Worm (Caenorhabditis elegans) whole organism, young adult: ENCODE data around the gene C36A4.11.
A peak's percentile ranks its signal among the peaks of the same experiment; 100 is the strongest.

Experiments used
- C17E4.6 ChIP-seq: fragments of 200-800 bp; sonication (Bioruptor generic); IDR thresholded peaks from 2 replicates; pipeline ENCODE4 v1.3.6; 2022; ENCODE audit warnings: missing genetic modification reagents, missing genetic modification characterization, missing compliant biosample characterization
- D2030.7 ChIP-seq: fragments of 200-800 bp; sonication (Bioruptor generic); IDR thresholded peaks from 2 replicates; pipeline ENCODE4 v1.3.6; 2022; ENCODE audit warnings: missing genetic modification reagents, missing genetic modification characterization, missing compliant biosample characterization
- F22D6.2 ChIP-seq: sonication (generic microtip); optimal IDR thresholded peaks from 2 replicates; lab custom pipeline; 2016; ENCODE audit warnings: mild to moderate bottlenecking, missing genetic modification characterization, missing compliant biosample characterization
- F23B12.7 ChIP-seq: sonication (generic microtip); optimal IDR thresholded peaks from 2 replicates; lab custom pipeline; 2017; ENCODE audit warnings: missing genetic modification characterization, mild to moderate bottlenecking, missing compliant biosample characterization, antibody characterized with exemption, moderate library complexity; ENCODE audit not compliant: insufficient read depth
- F39B2.1 ChIP-seq: fragments of 200-800 bp; sonication (Bioruptor generic); IDR thresholded peaks from 2 replicates; pipeline ENCODE4 v1.3.6; 2022; ENCODE audit warnings: missing genetic modification reagents, missing genetic modification characterization, missing compliant biosample characterization
- Y53F4B.3 ChIP-seq: fragments of 200-800 bp; sonication (Bioruptor generic); IDR thresholded peaks from 2 replicates; pipeline ENCODE4 v1.3.6; 2022; ENCODE audit warnings: missing genetic modification reagents, missing genetic modification characterization, missing compliant biosample characterization
- Y56A3A.18 ChIP-seq: fragments of 200-800 bp; sonication (Bioruptor generic); IDR thresholded peaks from 2 replicates; pipeline ENCODE4 v1.3.6; 2022; ENCODE audit warnings: missing genetic modification reagents, missing genetic modification characterization, missing compliant biosample characterization
- akir-1 ChIP-seq: fragments of 200-800 bp; sonication (Bioruptor generic); optimal IDR thresholded peaks from 2 replicates; lab custom pipeline; 2018; ENCODE audit warnings: mild to moderate bottlenecking, missing genetic modification characterization, moderate library complexity, missing compliant biosample characterization
- aptf-3 ChIP-seq: fragments of 200-800 bp; sonication (Bioruptor generic); IDR thresholded peaks from 2 replicates; pipeline ENCODE4 v1.3.6; 2022; ENCODE audit warnings: missing genetic modification characterization, missing compliant biosample characterization
- athp-1 ChIP-seq: sonication (generic microtip); optimal IDR thresholded peaks from 2 replicates; lab custom pipeline; 2017; ENCODE audit warnings: mild to moderate bottlenecking, missing genetic modification characterization, missing compliant biosample characterization
- attf-3 ChIP-seq: fragments of 200-800 bp; sonication (Bioruptor generic); conservative IDR thresholded peaks from 2 replicates; pipeline ENCODE4 v1.3.6; 2022; ENCODE audit warnings: missing genetic modification reagents, missing genetic modification characterization, missing compliant biosample characterization
- attf-5 ChIP-seq: fragments of 200-800 bp; sonication (Bioruptor generic); optimal IDR thresholded peaks from 2 replicates; lab custom pipeline; 2018; ENCODE audit warnings: mild to moderate bottlenecking, missing genetic modification characterization, missing compliant biosample characterization
- attf-6 ChIP-seq: fragments of 200-800 bp; sonication (Bioruptor generic); IDR thresholded peaks from 2 replicates; pipeline ENCODE4 v1.3.6; 2022; ENCODE audit warnings: missing genetic modification reagents, missing genetic modification characterization, missing compliant biosample characterization
- cebp-1 ChIP-seq, 2 experiments: fragments of 200-800 bp in 1 of 2; sonication (Bioruptor generic) in 1 of 2; sonication (generic microtip) in 1 of 2; IDR thresholded peaks in 1 of 2; optimal IDR thresholded peaks in 1 of 2; 2 replicates each; pipeline versions ENCODE4 v1.3.6 to Lab custom; 2017 to 2022; ENCODE audit warnings: missing compliant biosample characterization in 2 of 2, missing genetic modification characterization in 2 of 2, mild to moderate bottlenecking in 1 of 2, missing genetic modification reagents in 1 of 2, moderate library complexity in 1 of 2
- cebp-2 ChIP-seq: fragments of 200-800 bp; sonication (Bioruptor generic); IDR thresholded peaks from 2 replicates; pipeline ENCODE4 v1.3.6; 2022; ENCODE audit warnings: missing genetic modification characterization, missing compliant biosample characterization
- ceh-100 ChIP-seq: fragments of 200-800 bp; sonication (Bioruptor generic); IDR thresholded peaks from 2 replicates; pipeline ENCODE4 v1.3.6; 2022; ENCODE audit warnings: missing genetic modification reagents, missing genetic modification characterization, missing compliant biosample characterization
- ceh-79 ChIP-seq: sonication (generic microtip); optimal IDR thresholded peaks from 2 replicates; lab custom pipeline; 2017; ENCODE audit warnings: mild to moderate bottlenecking, missing genetic modification characterization, missing compliant biosample characterization
- dox-1 ChIP-seq: fragments of 200-800 bp; sonication (Bioruptor generic); IDR thresholded peaks from 2 replicates; pipeline ENCODE4 v1.3.6; 2022; ENCODE audit warnings: missing genetic modification reagents, missing genetic modification characterization, missing compliant biosample characterization
- dpff-1 ChIP-seq: sonication (generic microtip); optimal IDR thresholded peaks from 2 replicates; lab custom pipeline; 2017; ENCODE audit warnings: mild to moderate bottlenecking, missing genetic modification characterization, missing compliant biosample characterization
- egl-18 ChIP-seq: fragments of 200-800 bp; sonication (Bioruptor generic); IDR thresholded peaks from 2 replicates; pipeline ENCODE4 v1.3.6; 2022; ENCODE audit warnings: missing genetic modification reagents, missing genetic modification characterization, missing compliant biosample characterization
- egl-44 ChIP-seq: fragments of 200-800 bp; sonication (Bioruptor generic); IDR thresholded peaks from 2 replicates; pipeline ENCODE4 v1.3.6; 2022; ENCODE audit warnings: missing genetic modification reagents, missing genetic modification characterization, missing compliant biosample characterization
- egrh-3 ChIP-seq: fragments of 200-800 bp; sonication (Bioruptor generic); IDR thresholded peaks from 2 replicates; pipeline ENCODE4 v1.3.6; 2022; ENCODE audit warnings: missing genetic modification reagents, missing genetic modification characterization, missing compliant biosample characterization
- ekl-4 ChIP-seq: fragments of 200-800 bp; sonication (Bioruptor generic); IDR thresholded peaks from 2 replicates; pipeline ENCODE4 v1.3.6; 2022; ENCODE audit warnings: missing genetic modification reagents, missing genetic modification characterization, missing compliant biosample characterization
- ets-4 ChIP-seq: fragments of 200-800 bp; sonication (Bioruptor generic); optimal IDR thresholded peaks from 2 replicates; lab custom pipeline; 2018; ENCODE audit warnings: mild to moderate bottlenecking, missing genetic modification characterization, missing compliant biosample characterization
- him-1 ChIP-seq: sonication (generic microtip); optimal IDR thresholded peaks from 2 replicates; lab custom pipeline; 2016; ENCODE audit warnings: missing genotype, missing genetic modification reagents, missing genetic modification characterization, missing compliant biosample characterization
- hmg-1.2 ChIP-seq: fragments of 200-800 bp; sonication (Bioruptor generic); IDR thresholded peaks from 2 replicates; pipeline ENCODE4 v1.3.6; 2022; ENCODE audit warnings: missing genetic modification reagents, missing genetic modification characterization, missing compliant biosample characterization
- hsf-1 ChIP-seq: fragments of 200-800 bp; sonication (Bioruptor generic); IDR thresholded peaks from 2 replicates; pipeline ENCODE4 v1.3.6; 2022; ENCODE audit warnings: missing genetic modification reagents, missing genetic modification characterization, missing compliant biosample characterization
- let-607 ChIP-seq, 2 experiments: fragments of 200-800 bp in 1 of 2; sonication (Bioruptor generic) in 1 of 2; sonication (generic microtip) in 1 of 2; optimal IDR thresholded peaks; 2 replicates each; lab custom pipeline; 2016 to 2018; ENCODE audit warnings: mild to moderate bottlenecking in 2 of 2, missing compliant biosample characterization in 2 of 2, missing genetic modification characterization in 2 of 2, moderate library complexity in 2 of 2, missing genotype in 1 of 2
- lin-54 ChIP-seq: fragments of 200-800 bp; sonication (Bioruptor generic); optimal IDR thresholded peaks from 2 replicates; lab custom pipeline; 2018; ENCODE audit warnings: mild to moderate bottlenecking, missing genetic modification characterization, missing compliant biosample characterization
- lsl-1 ChIP-seq: fragments of 200-800 bp; sonication (Bioruptor generic); optimal IDR thresholded peaks from 2 replicates; lab custom pipeline; 2018; ENCODE audit warnings: mild to moderate bottlenecking, missing genetic modification characterization, moderate library complexity, missing compliant biosample characterization
- madf-3 ChIP-seq: fragments of 200-800 bp; sonication (Bioruptor generic); IDR thresholded peaks from 2 replicates; pipeline ENCODE4 v1.3.6; 2022; ENCODE audit warnings: missing genetic modification reagents, missing genetic modification characterization, missing compliant biosample characterization
- madf-6 ChIP-seq: fragments of 200-800 bp; sonication (Bioruptor generic); IDR thresholded peaks from 2 replicates; pipeline ENCODE4 v1.3.6; 2022; ENCODE audit warnings: missing genetic modification reagents, missing genetic modification characterization, missing compliant biosample characterization
- madf-8 ChIP-seq: fragments of 200-800 bp; sonication (Bioruptor generic); conservative IDR thresholded peaks from 2 replicates; pipeline ENCODE4 v1.3.6; 2022; ENCODE audit warnings: missing genetic modification reagents, missing genetic modification characterization, missing compliant biosample characterization
- mcd-1 ChIP-seq: fragments of 200-800 bp; sonication (Bioruptor generic); IDR thresholded peaks from 2 replicates; pipeline ENCODE4 v1.3.6; 2022; ENCODE audit warnings: missing genetic modification reagents, missing genetic modification characterization, missing compliant biosample characterization
- mel-28 ChIP-seq: sonication (generic microtip); optimal IDR thresholded peaks from 2 replicates; lab custom pipeline; 2016; ENCODE audit warnings: borderline replicate concordance, mild to moderate bottlenecking, missing genetic modification characterization, missing compliant biosample characterization
- nfya-2 ChIP-seq: fragments of 200-800 bp; sonication (Bioruptor generic); IDR thresholded peaks from 2 replicates; pipeline ENCODE4 v1.3.6; 2022; ENCODE audit warnings: missing genetic modification reagents, missing genetic modification characterization, missing compliant biosample characterization
- nfyb-1 ChIP-seq: fragments of 200-800 bp; sonication (Bioruptor generic); IDR thresholded peaks from 2 replicates; pipeline ENCODE4 v1.3.6; 2022; ENCODE audit warnings: missing genetic modification reagents, missing genetic modification characterization, missing compliant biosample characterization
- nhr-27 ChIP-seq: fragments of 200-800 bp; sonication (Bioruptor generic); optimal IDR thresholded peaks from 2 replicates; lab custom pipeline; 2018; ENCODE audit warnings: mild to moderate bottlenecking, missing genetic modification characterization, moderate library complexity, missing compliant biosample characterization
- nhr-80 ChIP-seq: sonication (generic microtip); optimal IDR thresholded peaks from 2 replicates; lab custom pipeline; 2016; ENCODE audit warnings: missing genetic modification characterization, missing compliant biosample characterization
- nhr-90 ChIP-seq: sonication (generic microtip); optimal IDR thresholded peaks from 2 replicates; lab custom pipeline; 2016; ENCODE audit warnings: missing genotype, mild to moderate bottlenecking, missing genetic modification characterization, missing compliant biosample characterization
- rcor-1 ChIP-seq: fragments of 200-800 bp; sonication (Bioruptor generic); IDR thresholded peaks from 2 replicates; pipeline ENCODE4 v1.3.6; 2022; ENCODE audit warnings: missing genetic modification reagents, missing genetic modification characterization, missing compliant biosample characterization
- repo-1 ChIP-seq: sonication (generic microtip); optimal IDR thresholded peaks from 2 replicates; lab custom pipeline; 2017; ENCODE audit warnings: mild to moderate bottlenecking, missing genetic modification characterization, missing compliant biosample characterization
- snpc-1.1 ChIP-seq: sonication (generic microtip); optimal IDR thresholded peaks from 2 replicates; lab custom pipeline; 2017; ENCODE audit warnings: missing genetic modification characterization, mild to moderate bottlenecking, missing compliant biosample characterization, antibody characterized with exemption, moderate library complexity, missing genotype, missing genetic modification reagents; ENCODE audit not compliant: insufficient read depth
- snpc-3.4 ChIP-seq: sonication (generic microtip); optimal IDR thresholded peaks from 2 replicates; lab custom pipeline; 2017; ENCODE audit warnings: missing genetic modification characterization, mild to moderate bottlenecking, missing compliant biosample characterization, antibody characterized with exemption, moderate library complexity, missing genotype, missing genetic modification reagents
- tbx-9 ChIP-seq: sonication (generic microtip); optimal IDR thresholded peaks from 2 replicates; lab custom pipeline; 2016; ENCODE audit warnings: borderline replicate concordance, missing genetic modification characterization, inconsistent platforms, missing compliant biosample characterization
- tlf-1 ChIP-seq: fragments of 200-800 bp; sonication (Bioruptor generic); optimal IDR thresholded peaks from 2 replicates; lab custom pipeline; 2018; ENCODE audit warnings: mild to moderate bottlenecking, missing genetic modification characterization, missing compliant biosample characterization
- ztf-18 ChIP-seq: sonication (generic microtip); optimal IDR thresholded peaks from 2 replicates; lab custom pipeline; 2016; ENCODE audit warnings: missing genotype, mild to moderate bottlenecking, missing genetic modification characterization, missing compliant biosample characterization

C36A4.11 gene

ce11 chrIII:3798416-3798815 is 42.0 kb upstream of the C36A4.11 start:
- no peak for TF ChIP-seq egrh-3
- TF ChIP-seq nfyb-1 (GFP tag; lab: Robert Waterston, UW): peak; percentile 93

DNA sequence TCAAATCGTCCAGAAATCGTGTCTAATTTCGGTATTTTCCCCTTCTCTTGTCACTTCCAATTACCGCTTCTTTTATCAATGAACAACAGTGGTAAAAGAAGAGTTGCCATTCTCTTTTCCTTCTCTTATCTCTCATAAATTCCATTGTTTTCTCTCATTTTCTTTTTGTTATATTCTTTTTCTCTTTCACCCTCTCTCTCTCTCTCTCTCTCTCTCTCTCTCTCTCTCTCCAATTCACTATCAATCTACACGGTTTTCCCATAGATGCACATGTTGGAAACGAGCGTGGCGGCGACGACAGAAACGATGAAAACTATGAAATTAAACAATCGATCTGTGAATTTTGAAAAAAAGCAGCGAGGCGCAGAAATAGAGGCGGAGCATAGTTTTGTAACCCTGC is 41.2 kb upstream of the C36A4.11 start:
- TF ChIP-seq him-1 (tag; lab: Kevin White, UChicago): no peak
- TF ChIP-seq attf-5: peak; percentile 39
- TF ChIP-seq dpff-1 (tag; lab: Kevin White, UChicago): no peak
- no peak for TF ChIP-seq lsl-1 (GFP tag; lab: Kevin White, UChicago)
- TF ChIP-seq attf-6 (GFP tag; lab: Robert Waterston, UW): no peak
- no peak for TF ChIP-seq ztf-18
- TF ChIP-seq athp-1: no peak
- TF ChIP-seq madf-3 (GFP tag; lab: Robert Waterston, UW): 0 out of 2 replicates have a peak, but pooled peaks have one; percentile 21
- no peak for TF ChIP-seq egl-44
- TF ChIP-seq mcd-1 (GFP tag; lab: Robert Waterston, UW): no peak; the same call in 1 of the 2 replicates
- TF ChIP-seq hsf-1: no peak
- TF ChIP-seq hmg-1.2 (GFP tag; lab: Robert Waterston, UW): peak; percentile 42; the same call in 1 of the 2 replicates
- no peak for TF ChIP-seq tlf-1 (GFP tag; lab: Kevin White, UChicago)
- no peak for TF ChIP-seq C17E4.6 (GFP tag; lab: Robert Waterston, UW)
- no peak for TF ChIP-seq D2030.7 (GFP tag; lab: Robert Waterston, UW)
- TF ChIP-seq rcor-1: no peak
- no peak for TF ChIP-seq ceh-100
- no peak for TF ChIP-seq attf-3 (GFP tag; lab: Robert Waterston, UW)
- TF ChIP-seq madf-6 (GFP tag; lab: Robert Waterston, UW): no peak
- no peak for TF ChIP-seq repo-1 (tag; lab: Kevin White, UChicago)
- TF ChIP-seq nhr-80 (tag; lab: Kevin White, UChicago): peak; percentile 59
- no peak for TF ChIP-seq Y53F4B.3 (GFP tag; lab: Robert Waterston, UW)
- no peak for TF ChIP-seq Y56A3A.18
- TF ChIP-seq akir-1 (GFP tag; lab: Kevin White, UChicago): no peak
- no peak for TF ChIP-seq aptf-3 (GFP tag; lab: Robert Waterston, UW)
- TF ChIP-seq F39B2.1 (GFP tag; lab: Robert Waterston, UW): no peak
- no peak for TF ChIP-seq nfya-2 (GFP tag; lab: Robert Waterston, UW)
- no peak for TF ChIP-seq cebp-2 (GFP tag; lab: Robert Waterston, UW)
- TF ChIP-seq ekl-4 (GFP tag; lab: Robert Waterston, UW): no peak
- no peak for TF ChIP-seq F23B12.7
- TF ChIP-seq egl-18 (GFP tag; lab: Robert Waterston, UW): no peak
- no peak for TF ChIP-seq snpc-3.4 (tag; lab: Kevin White, UChicago)
- no peak for TF ChIP-seq nhr-27 (tag; lab: Kevin White, UChicago)
- TF ChIP-seq mel-28 (tag; lab: Kevin White, UChicago): no peak
- TF ChIP-seq let-607 (tag; optimal IDR thresholded peaks at IDR 0.05; lab: Kevin White, UChicago): no peak
- no peak for TF ChIP-seq snpc-1.1 (tag; lab: Kevin White, UChicago)
- no peak for TF ChIP-seq lin-54 (GFP tag; lab: Kevin White, UChicago)
- TF ChIP-seq F22D6.2 (tag; lab: Kevin White, UChicago): no peak
- TF ChIP-seq ceh-79 (tag; lab: Kevin White, UChicago): no peak
- no peak for TF ChIP-seq madf-8 (GFP tag; lab: Robert Waterston, UW)
- no peak for TF ChIP-seq ets-4 (GFP tag; lab: Kevin White, UChicago)
- no peak for TF ChIP-seq cebp-1 (GFP tag; IDR thresholded peaks at IDR 0.05; lab: Robert Waterston, UW)
- TF ChIP-seq cebp-1 (tag; optimal IDR thresholded peaks at IDR 0.05; lab: Kevin White, UChicago): peak; percentile 25
- TF ChIP-seq tbx-9 (tag; lab: Kevin White, UChicago): no peak
- TF ChIP-seq nhr-90 (tag; lab: Kevin White, UChicago): no peak
- TF ChIP-seq dox-1 (GFP tag; lab: Robert Waterston, UW): peak; percentile 56
